Fruit fly (Drosophila melanogaster) whole organism, adult: ENCODE results near the gene RanGAP.

Experiments
- CG11617 ChIP-seq: fragments of 200-800 bp; sonication (Bioruptor generic); optimal IDR thresholded peaks from 2 replicates; lab custom pipeline; 2017; ENCODE audit warnings: mild to moderate bottlenecking, missing biosample characterization, missing genetic modification reagents, missing genetic modification characterization
- CG12768 ChIP-seq: fragments of 200-800 bp; sonication (Bioruptor generic); optimal IDR thresholded peaks from 2 replicates; lab custom pipeline; 2017; ENCODE audit warnings: missing biosample characterization, missing genetic modification characterization, mild to moderate bottlenecking, moderate library complexity, missing genetic modification reagents
- CG14711 ChIP-seq: fragments of 200-800 bp; sonication (Bioruptor generic); optimal IDR thresholded peaks from 2 replicates; lab custom pipeline; 2018; ENCODE audit warnings: missing biosample characterization, mild to moderate bottlenecking, missing genetic modification characterization, moderate library complexity
- CG1620 ChIP-seq: fragments of 200-800 bp; sonication (Bioruptor generic); optimal IDR thresholded peaks from 2 replicates; lab custom pipeline; 2016; ENCODE audit warnings: missing biosample characterization, missing genetic modification characterization
- CG33017 ChIP-seq: fragments of 200-800 bp; sonication (Bioruptor generic); optimal IDR thresholded peaks from 2 replicates; lab custom pipeline; 2018; ENCODE audit warnings: missing biosample characterization, mild to moderate bottlenecking, missing genetic modification characterization, moderate library complexity
- CG5204 ChIP-seq: fragments of 200-800 bp; sonication (Bioruptor generic); optimal IDR thresholded peaks from 2 replicates; lab custom pipeline; 2016; ENCODE audit warnings: missing biosample characterization, missing genetic modification characterization
- CG7045 ChIP-seq: fragments of 200-800 bp; sonication (Bioruptor generic); optimal IDR thresholded peaks from 2 replicates; lab custom pipeline; 2017; ENCODE audit warnings: missing biosample characterization, mild to moderate bottlenecking, missing genetic modification characterization
- CG7101 ChIP-seq: fragments of 200-800 bp; sonication (Bioruptor generic); optimal IDR thresholded peaks from 2 replicates; lab custom pipeline; 2018; ENCODE audit warnings: missing biosample characterization, mild to moderate bottlenecking, missing genetic modification characterization, moderate library complexity
- Clk ChIP-seq: fragments of 200-800 bp; sonication (Bioruptor generic); optimal IDR thresholded peaks from 2 replicates; lab custom pipeline; 2017; ENCODE audit warnings: missing biosample characterization, missing genetic modification characterization
- Crg-1 ChIP-seq: fragments of 200-800 bp; sonication (Bioruptor generic); optimal IDR thresholded peaks from 2 replicates; lab custom pipeline; 2016; ENCODE audit warnings: missing biosample characterization, missing genetic modification characterization
- Hr96 ChIP-seq: fragments of 200-800 bp; sonication (Bioruptor generic); optimal IDR thresholded peaks from 2 replicates; lab custom pipeline; 2016; ENCODE audit warnings: missing biosample characterization, missing genetic modification characterization
- Mnt ChIP-seq: fragments of 200-800 bp; sonication (Bioruptor generic); optimal IDR thresholded peaks from 2 replicates; lab custom pipeline; 2016; ENCODE audit warnings: missing biosample characterization, mild to moderate bottlenecking, missing genetic modification characterization
- bab1 ChIP-seq: fragments of 200-800 bp; sonication (Bioruptor generic); optimal IDR thresholded peaks from 3 replicates; lab custom pipeline; 2019; ENCODE audit warnings: missing biosample characterization, mild to moderate bottlenecking, missing genetic modification characterization, moderate library complexity
- cic ChIP-seq: fragments of 200-800 bp; sonication (Bioruptor generic); optimal IDR thresholded peaks from 2 replicates; lab custom pipeline; 2017; ENCODE audit warnings: missing biosample characterization, mild to moderate bottlenecking, missing genetic modification characterization, moderate library complexity
- cnc ChIP-seq, 2 experiments: fragments of >200 bp; optimal IDR thresholded peaks; 2 replicates each; lab custom pipeline; 2017
- kay ChIP-seq: fragments of 200-800 bp; sonication (Bioruptor generic); peaks from one replicate; lab custom pipeline; 2016; ENCODE audit warnings: missing biosample characterization, missing genetic modification characterization, borderline replicate concordance
- ovo ChIP-seq: fragments of 200-800 bp; sonication (Bioruptor generic); optimal IDR thresholded peaks from 2 replicates; lab custom pipeline; 2016; ENCODE audit warnings: missing biosample characterization, missing genetic modification characterization
- pad ChIP-seq: fragments of 200-800 bp; sonication (Bioruptor generic); optimal IDR thresholded peaks from 3 replicates; lab custom pipeline; 2017; ENCODE audit warnings: missing biosample characterization, missing genetic modification characterization, mild to moderate bottlenecking, moderate library complexity, missing genetic modification reagents
- tj ChIP-seq: fragments of 200-800 bp; sonication (Bioruptor generic); optimal IDR thresholded peaks from 3 replicates; lab custom pipeline; 2017; ENCODE audit warnings: missing biosample characterization, mild to moderate bottlenecking, missing genetic modification characterization, moderate library complexity
- toe ChIP-seq: fragments of 200-800 bp; sonication (Bioruptor generic); optimal IDR thresholded peaks from 2 replicates; lab custom pipeline; 2016; ENCODE audit warnings: missing biosample characterization, missing genetic modification characterization

Gene RanGAP

dm6 chr2L:19425105-19425504, 16.7 kb upstream of the RanGAP start:
- no peak for TF ChIP-seq Hr96 (GFP tag; lab: Kevin White, UChicago)
- no peak for TF ChIP-seq toe (GFP tag; lab: Kevin White, UChicago)
- no peak for TF ChIP-seq Crg-1
- TF ChIP-seq tj, result peak; percentile 97
- TF ChIP-seq CG5204 (GFP tag; lab: Kevin White, UChicago), result no peak
- TF ChIP-seq CG1620, result no peak
- TF ChIP-seq bab1 (GFP tag; lab: Kevin White, UChicago), result no peak
- TF ChIP-seq cic (GFP tag; lab: Kevin White, UChicago), result no peak
- no peak for TF ChIP-seq CG11617 (GFP tag; lab: Kevin White, UChicago)

- TF ChIP-seq pad (GFP tag; lab: Kevin White, UChicago), result peak; percentile 7
- peak; percentile 61 for TF ChIP-seq kay (GFP tag; lab: Kevin White, UChicago)
- peak; percentile 61 for TF ChIP-seq CG33017 (tag; lab: Kevin White, UChicago)
- no peak for TF ChIP-seq CG1620
- peak; percentile 69 for TF ChIP-seq CG14711 (tag; lab: Kevin White, UChicago)
- no peak for TF ChIP-seq toe (GFP tag; lab: Kevin White, UChicago)
- TF ChIP-seq CG5204 (GFP tag; lab: Kevin White, UChicago), result peak; percentile 10
- no peak for TF ChIP-seq CG11617 (GFP tag; lab: Kevin White, UChicago)
- TF ChIP-seq Crg-1, result peak; percentile 7
- TF ChIP-seq tj, result no peak
- no peak for TF ChIP-seq cnc (optimal IDR thresholded peaks at IDR 0.05; lab: Kevin White, UChicago)
- TF ChIP-seq CG7045 (GFP tag; lab: Kevin White, UChicago), result peak; percentile 32
- peak; percentile 73 for TF ChIP-seq CG7101 (tag; lab: Kevin White, UChicago)
Observed at dm6 chr2L:19425765-19426329, 15.9 kb upstream of the RanGAP start.

DNA sequence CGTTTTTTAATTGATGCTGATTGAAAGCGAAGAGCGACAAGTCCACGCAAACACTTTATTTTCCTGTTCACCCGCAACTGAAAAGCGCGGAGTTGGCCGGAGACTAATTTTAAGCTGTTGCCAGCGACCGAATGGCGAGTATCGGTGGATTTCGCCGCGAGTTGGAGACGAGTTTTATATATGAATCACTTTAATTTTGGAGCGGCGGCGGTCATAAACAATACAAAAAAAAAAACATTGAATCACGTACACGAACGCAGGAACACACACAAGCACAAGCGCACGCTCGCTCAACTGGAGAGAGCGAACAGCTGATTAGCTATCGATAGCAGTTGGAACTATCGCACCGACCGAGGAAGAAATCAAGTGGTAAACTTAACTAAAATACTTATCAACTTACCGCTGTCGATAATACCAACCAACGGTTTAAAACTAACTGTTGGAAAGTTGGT, 15.4 kb upstream of the RanGAP start, which contains the start of gene Pax:
Gene Pax, minus strand, starts transcription at position 267 of the 452 bp plus-strand sequence.
- TF ChIP-seq CG5204 (GFP tag; lab: Kevin White, UChicago) (no peak), toe (GFP tag; lab: Kevin White, UChicago) (no peak), CG11617 (GFP tag; lab: Kevin White, UChicago) (no peak), CG14711 (tag; lab: Kevin White, UChicago) (no peak), Crg-1 (no peak), kay (GFP tag; lab: Kevin White, UChicago) (peak; percentile 90), tj (peak; percentile 75), Clk (no peak), CG7101 (tag; lab: Kevin White, UChicago) (no peak), Hr96 (GFP tag; lab: Kevin White, UChicago) (no peak), cic (GFP tag; lab: Kevin White, UChicago) (peak; percentile 46), ovo (GFP tag; lab: Kevin White, UChicago) (no peak), pad (GFP tag; lab: Kevin White, UChicago) (no peak), CG7045 (GFP tag; lab: Kevin White, UChicago) (no peak), CG12768 (GFP tag; lab: Kevin White, UChicago) (no peak), Mnt (GFP tag; lab: Kevin White, UChicago) (peak; percentile 58), CG33017 (tag; lab: Kevin White, UChicago) (peak; percentile 13), cnc (optimal IDR thresholded peaks at IDR 0.05; lab: Kevin White, UChicago) (no peak), CG1620 (no peak), bab1 (GFP tag; lab: Kevin White, UChicago) (peak; percentile 33)

DNA sequence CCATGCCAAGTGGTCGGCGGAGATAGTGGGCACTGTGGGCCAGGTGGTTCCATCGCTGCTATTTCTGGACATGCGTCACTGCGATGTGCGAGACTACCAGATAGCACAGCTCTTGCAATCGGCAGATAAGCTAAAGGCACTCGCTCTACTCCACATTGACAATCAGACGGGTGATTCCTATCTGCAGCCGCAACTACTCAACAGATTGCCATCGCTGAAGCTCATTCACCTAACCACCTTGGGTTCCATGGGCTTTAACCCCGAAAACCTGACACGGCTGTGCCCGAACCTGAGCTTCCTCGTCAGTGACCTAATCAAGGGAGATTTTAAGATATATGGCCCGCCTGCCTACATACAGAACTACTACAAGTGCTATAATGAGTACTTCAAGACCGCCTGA, 12.0 kb upstream of the RanGAP start:
- TF ChIP-seq CG7101 (tag; lab: Kevin White, UChicago) (no peak), cnc (optimal IDR thresholded peaks at IDR 0.05; lab: Kevin White, UChicago) (no peak), CG12768 (GFP tag; lab: Kevin White, UChicago) (no peak), CG7045 (GFP tag; lab: Kevin White, UChicago) (no peak), kay (GFP tag; lab: Kevin White, UChicago) (no peak), CG11617 (GFP tag; lab: Kevin White, UChicago) (no peak), CG5204 (GFP tag; lab: Kevin White, UChicago) (no peak), cic (GFP tag; lab: Kevin White, UChicago) (peak; percentile 40)

- TF ChIP-seq cnc (optimal IDR thresholded peaks at IDR 0.05; lab: Kevin White, UChicago) (no peak), bab1 (GFP tag; lab: Kevin White, UChicago) (peak; percentile 0), CG7045 (GFP tag; lab: Kevin White, UChicago) (no peak), tj (peak; percentile 60), CG14711 (tag; lab: Kevin White, UChicago) (no peak)
Observed at dm6 chr2L:19430343-19430742, 11.4 kb upstream of the RanGAP start, which contains the start of gene RtcB. Gene RtcB, plus strand, starts transcription at chr2L:19430643.

DNA sequence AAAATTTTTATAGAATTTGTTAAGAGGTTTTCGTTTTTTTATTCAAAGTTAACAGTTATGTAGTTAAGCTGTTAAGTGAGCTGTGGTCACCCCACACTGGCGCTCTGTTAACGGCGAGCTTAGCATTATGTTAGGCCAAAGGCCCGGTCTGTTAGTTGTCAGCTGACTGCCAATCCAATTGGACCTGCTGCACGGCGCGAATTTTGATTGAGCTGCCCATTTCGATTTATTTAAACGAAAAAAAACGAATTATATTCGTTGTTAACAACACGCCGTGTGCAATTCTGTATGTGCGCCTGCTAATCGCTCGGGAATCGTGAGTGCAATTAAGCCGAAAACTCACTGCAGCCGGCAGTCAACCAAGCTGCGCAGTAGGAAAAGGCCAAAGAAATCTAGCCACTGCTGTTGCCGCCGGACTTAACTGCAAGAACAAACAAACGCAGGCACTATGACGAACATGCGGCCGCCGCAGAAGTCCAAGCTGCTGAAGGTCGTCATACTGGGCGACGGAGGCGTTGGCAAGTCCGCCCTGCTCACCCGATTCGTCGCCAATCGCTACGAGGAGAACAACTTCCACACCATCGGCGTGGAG, 9.2 kb upstream of the RanGAP start, which contains the start of gene Rab9:
Gene Rab9, plus strand, starts transcription at position 151 of the 592 bp plus-strand sequence.
- TF ChIP-seq tj (peak; percentile 45), Crg-1 (peak; percentile 9), toe (GFP tag; lab: Kevin White, UChicago) (no peak), Hr96 (GFP tag; lab: Kevin White, UChicago) (no peak), CG7101 (tag; lab: Kevin White, UChicago) (peak; percentile 26), CG7045 (GFP tag; lab: Kevin White, UChicago) (no peak), cic (GFP tag; lab: Kevin White, UChicago) (peak; percentile 73), CG5204 (GFP tag; lab: Kevin White, UChicago) (no peak), bab1 (GFP tag; lab: Kevin White, UChicago) (peak; percentile 73), Mnt (GFP tag; lab: Kevin White, UChicago) (peak; percentile 66), cnc (optimal IDR thresholded peaks at IDR 0.05; lab: Kevin White, UChicago) (no peak), pad (GFP tag; lab: Kevin White, UChicago) (no peak), kay (GFP tag; lab: Kevin White, UChicago) (no peak), CG1620 (no peak), CG11617 (GFP tag; lab: Kevin White, UChicago) (no peak), CG33017 (tag; lab: Kevin White, UChicago) (peak; percentile 46), Clk (no peak), ovo (GFP tag; lab: Kevin White, UChicago) (no peak), CG12768 (GFP tag; lab: Kevin White, UChicago) (peak; percentile 64), CG14711 (tag; lab: Kevin White, UChicago) (peak; percentile 12)
